Worm (Caenorhabditis elegans): Measurements from ENCODE around the gene Y54E2A.8.

ce11 chrII:14752187-14752959, 25.8 kb upstream of the Y54E2A.8 start, which contains the start of gene smg-9:
- TF ChIP-seq nhr-76 (tag; optimal IDR thresholded peaks at IDR 0.05) (no peak), snpc-4 (tag; optimal IDR thresholded peaks at IDR 0.05) (no peak), C16A3.4 (tag; optimal IDR thresholded peaks at IDR 0.05) (no peak), lin-13 (GFP tag; optimal IDR thresholded peaks at IDR 0.05) (no peak)

Data from whole organism, L1 larva.